Worm (Caenorhabditis elegans) whole organism, midembryonic: ENCODE measurements around the gene F23D12.7.

Experiments used
- T22C8.4 ChIP-seq: fragments of 200-800 bp; sonication (Bioruptor generic); IDR thresholded peaks from 2 replicates; pipeline ENCODE4 v1.3.6; 2022; ENCODE audit warnings: missing genetic modification characterization, missing compliant biosample characterization
- cog-1 ChIP-seq: sonication (generic microtip); optimal IDR thresholded peaks from 2 replicates; lab custom pipeline; 2016; ENCODE audit warnings: missing genetic modification characterization, missing compliant biosample characterization
- flt-1 ChIP-seq: fragments of 200-800 bp; sonication (Bioruptor generic); IDR thresholded peaks from 2 replicates; pipeline ENCODE4 v1.3.6; 2022; ENCODE audit warnings: missing genetic modification characterization, missing compliant biosample characterization
- klf-2 ChIP-seq: fragments of 200-800 bp; sonication (Bioruptor generic); conservative IDR thresholded peaks from 2 replicates; pipeline ENCODE4 v1.3.6; 2022; ENCODE audit warnings: missing genetic modification reagents, missing genetic modification characterization, missing compliant biosample characterization
- med-1 ChIP-seq: sonication (generic microtip); optimal IDR thresholded peaks from 2 replicates; lab custom pipeline; 2017; ENCODE audit warnings: missing genetic modification characterization, mild to moderate bottlenecking, missing compliant biosample characterization, antibody characterized with exemption, missing genetic modification reagents; ENCODE audit not compliant: insufficient read depth
- ref-1 ChIP-seq: fragments of 200-800 bp; sonication (Bioruptor generic); conservative IDR thresholded peaks from 2 replicates; pipeline ENCODE4 v1.3.6; 2022; ENCODE audit warnings: missing genetic modification reagents, missing genetic modification characterization, missing compliant biosample characterization
- tab-1 ChIP-seq: fragments of 200-800 bp; sonication (Bioruptor generic); IDR thresholded peaks from 2 replicates; pipeline ENCODE4 v1.3.6; 2022; ENCODE audit warnings: missing genetic modification characterization, missing compliant biosample characterization
- ztf-23 ChIP-seq: fragments of 200-800 bp; sonication (Bioruptor generic); IDR thresholded peaks from 2 replicates; pipeline ENCODE4 v1.3.6; 2022; ENCODE audit warnings: missing genetic modification reagents, missing genetic modification characterization, missing compliant biosample characterization
- ztf-29 ChIP-seq: fragments of 200-800 bp; sonication (Bioruptor generic); IDR thresholded peaks from 2 replicates; pipeline ENCODE4 v1.3.6; 2022; ENCODE audit warnings: missing genetic modification reagents, missing genetic modification characterization, missing compliant biosample characterization

ce11 chrX:14447910-14448309 is 5.7 kb downstream of the F23D12.7 start, which contains the start of gene jmjd-3.2:
- no peak for TF ChIP-seq flt-1
- no peak for TF ChIP-seq ztf-29 (GFP tag; lab: Robert Waterston, UW)
- TF ChIP-seq T22C8.4 (GFP tag; lab: Robert Waterston, UW) = no peak
- TF ChIP-seq cog-1 (tag; lab: Kevin White, UChicago) = no peak
- TF ChIP-seq ztf-23 = no peak
- no peak for TF ChIP-seq ref-1 (GFP tag; lab: Robert Waterston, UW)
- TF ChIP-seq tab-1 (GFP tag; lab: Robert Waterston, UW) = no peak
- no peak for TF ChIP-seq med-1 (GFP tag; lab: Kevin White, UChicago)
- no peak for TF ChIP-seq klf-2 (GFP tag; lab: Robert Waterston, UW)
